Fruit fly (Drosophila melanogaster) whole organism, embryonic: Measurements from ENCODE around the gene CG6005.

Experiments used
- Ada2b ChIP-seq: fragments of 200-800 bp; sonication (Bioruptor generic); IDR thresholded peaks from 2 replicates; pipeline ENCODE4 v1.3.6; 2022; ENCODE audit warnings: missing biosample characterization, missing genetic modification characterization
- BEAF-32 ChIP-seq: fragments of 200-800 bp; sonication (Bioruptor generic); optimal IDR thresholded peaks from 3 replicates; lab custom pipeline; 2017; ENCODE audit warnings: missing biosample characterization, missing genetic modification characterization, mild to moderate bottlenecking, moderate library complexity, missing genetic modification reagents
- CG11504 ChIP-seq: fragments of 200-800 bp; sonication (Bioruptor generic); optimal IDR thresholded peaks from 3 replicates; lab custom pipeline; 2019; ENCODE audit warnings: missing biosample characterization, mild to moderate bottlenecking, missing genetic modification characterization, moderate library complexity
- CG1233 ChIP-seq: fragments of 200-800 bp; sonication (Bioruptor generic); optimal IDR thresholded peaks from 4 replicates; lab custom pipeline; 2018; ENCODE audit warnings: missing biosample characterization, mild to moderate bottlenecking, missing genetic modification characterization
- CG12391 ChIP-seq: fragments of 200-800 bp; sonication (Bioruptor generic); optimal IDR thresholded peaks from 3 replicates; lab custom pipeline; 2018; ENCODE audit warnings: missing biosample characterization, mild to moderate bottlenecking, missing genetic modification characterization, moderate library complexity
- CG13287 ChIP-seq: fragments of 200-800 bp; sonication (Bioruptor generic); IDR thresholded peaks from 2 replicates; pipeline ENCODE4 v1.3.6; 2022; ENCODE audit warnings: missing biosample characterization, missing genetic modification characterization; ENCODE audit not compliant: partially characterized antibody
- CG13424 ChIP-seq: fragments of 200-800 bp; sonication (Bioruptor generic); optimal IDR thresholded peaks from 2 replicates; lab custom pipeline; 2019; ENCODE audit warnings: missing biosample characterization, mild to moderate bottlenecking, missing genetic modification characterization, moderate library complexity
- CG14667 ChIP-seq: fragments of 200-800 bp; sonication (Bioruptor generic); IDR thresholded peaks from 2 replicates; pipeline ENCODE4 v1.3.6; 2022; ENCODE audit warnings: missing biosample characterization, missing genetic modification characterization
- CG14710 ChIP-seq: fragments of 200-800 bp; sonication (Bioruptor generic); optimal IDR thresholded peaks from 3 replicates; lab custom pipeline; 2019; ENCODE audit warnings: missing biosample characterization, mild to moderate bottlenecking, missing genetic modification characterization, moderate library complexity
- CG17359 ChIP-seq: fragments of 200-800 bp; sonication (Bioruptor generic); optimal IDR thresholded peaks from 3 replicates; lab custom pipeline; 2018; ENCODE audit warnings: missing biosample characterization, mild to moderate bottlenecking, missing genetic modification characterization, moderate library complexity
- CG2120 ChIP-seq: fragments of 200-800 bp; sonication (Bioruptor generic); optimal IDR thresholded peaks from 3 replicates; lab custom pipeline; 2016; ENCODE audit warnings: missing biosample characterization, missing genetic modification characterization
- CG2199 ChIP-seq: fragments of 200-800 bp; sonication (Bioruptor generic); IDR thresholded peaks from 3 replicates; pipeline ENCODE4 v1.3.6; 2022; ENCODE audit warnings: missing biosample characterization, missing genetic modification characterization
- CG30403 ChIP-seq: fragments of 200-800 bp; sonication (Bioruptor generic); optimal IDR thresholded peaks from 3 replicates; lab custom pipeline; 2016; ENCODE audit warnings: missing biosample characterization, missing genetic modification characterization
- CG31441 ChIP-seq: fragments of 200-800 bp; sonication (Bioruptor generic); IDR thresholded peaks from 2 replicates; pipeline ENCODE4 v1.3.6; 2022; ENCODE audit warnings: missing biosample characterization, missing genetic modification characterization
- CG32767 ChIP-seq: fragments of 200-800 bp; sonication (Bioruptor generic); IDR thresholded peaks from 2 replicates; pipeline ENCODE4 v1.3.6; 2022; ENCODE audit warnings: missing biosample characterization, missing genetic modification characterization
- CG32772 ChIP-seq: fragments of 200-800 bp; sonication (Bioruptor generic); IDR thresholded peaks from 2 replicates; pipeline ENCODE4 v1.3.6; 2022; ENCODE audit warnings: missing biosample characterization, missing genetic modification characterization
- CG4424 ChIP-seq: fragments of 200-800 bp; sonication (Bioruptor generic); optimal IDR thresholded peaks from 3 replicates; lab custom pipeline; 2016; ENCODE audit warnings: missing biosample characterization, missing genetic modification characterization
- CG5245 ChIP-seq: fragments of 200-800 bp; sonication (Bioruptor generic); optimal IDR thresholded peaks from 3 replicates; lab custom pipeline; 2016; ENCODE audit warnings: missing biosample characterization, missing genetic modification characterization
- CG6272 ChIP-seq: fragments of 200-800 bp; sonication (Bioruptor generic); IDR thresholded peaks from 2 replicates; pipeline ENCODE4 v1.3.6; 2022; ENCODE audit warnings: missing biosample characterization, missing genetic modification characterization
- CG6689 ChIP-seq: fragments of 200-800 bp; sonication (Bioruptor generic); IDR thresholded peaks from 2 replicates; pipeline ENCODE4 v1.3.6; 2022; ENCODE audit warnings: missing biosample characterization, missing genetic modification characterization
- CG8388 ChIP-seq: fragments of 200-800 bp; sonication (Bioruptor generic); optimal IDR thresholded peaks from 2 replicates; lab custom pipeline; 2019; ENCODE audit warnings: missing biosample characterization, mild to moderate bottlenecking, missing genetic modification characterization, moderate library complexity
- CG8924 ChIP-seq: fragments of 200-800 bp; optimal IDR thresholded peaks from 3 replicates; lab custom pipeline; 2019; ENCODE audit warnings: missing biosample characterization, mild to moderate bottlenecking, missing genetic modification characterization, moderate library complexity
- CG9437 ChIP-seq: fragments of 200-800 bp; sonication (Bioruptor generic); optimal IDR thresholded peaks from 2 replicates; lab custom pipeline; 2018; ENCODE audit warnings: missing biosample characterization, mild to moderate bottlenecking, missing genetic modification characterization
- CTCF ChIP-seq: fragments of 200-800 bp; sonication (Bioruptor generic); optimal IDR thresholded peaks from 2 replicates; lab custom pipeline; 2017; ENCODE audit warnings: missing biosample characterization, mild to moderate bottlenecking, missing genetic modification characterization, moderate library complexity
- Chrac-16 ChIP-seq: fragments of 200-800 bp; sonication (Bioruptor generic); optimal IDR thresholded peaks from 3 replicates; lab custom pipeline; 2016; ENCODE audit warnings: missing biosample characterization, missing genetic modification characterization
- D ChIP-seq, 2 experiments: fragments of 200-800 bp in 1 of 2; fragments of >200 bp in 1 of 2; sonication (Bioruptor generic) in 1 of 2; optimal IDR thresholded peaks; 2 replicates in 1 of 2; 3 replicates in 1 of 2; lab custom pipeline; 2017; ENCODE audit warnings: mild to moderate bottlenecking in 1 of 2, missing biosample characterization in 1 of 2, missing genetic modification characterization in 1 of 2, missing genetic modification reagents in 1 of 2
- D19A ChIP-seq: fragments of 200-800 bp; optimal IDR thresholded peaks from 3 replicates; lab custom pipeline; 2019; ENCODE audit warnings: missing biosample characterization, mild to moderate bottlenecking, missing genetic modification characterization, moderate library complexity
- Dek ChIP-seq: fragments of 200-800 bp; sonication (Bioruptor generic); optimal IDR thresholded peaks from 3 replicates; lab custom pipeline; 2019; ENCODE audit warnings: missing biosample characterization, mild to moderate bottlenecking, missing genetic modification characterization, moderate library complexity
- E2f1 ChIP-seq: fragments of 200-800 bp; sonication (Bioruptor generic); IDR thresholded peaks from 2 replicates; pipeline ENCODE4 v1.3.6; 2022; ENCODE audit warnings: missing biosample characterization, missing genetic modification characterization
- HLH3B ChIP-seq: fragments of 200-800 bp; sonication (Bioruptor generic); IDR thresholded peaks from 2 replicates; pipeline ENCODE4 v1.3.6; 2022; ENCODE audit warnings: missing biosample characterization, missing genetic modification characterization
- Hmr ChIP-seq: fragments of 200-800 bp; sonication (Bioruptor generic); optimal IDR thresholded peaks from 3 replicates; lab custom pipeline; 2017; ENCODE audit warnings: mild to moderate bottlenecking, missing biosample characterization, missing genetic modification reagents, missing genetic modification characterization
- Hr51 ChIP-seq, 2 experiments: fragments of 200-800 bp; sonication (Bioruptor generic); optimal IDR thresholded peaks; 2 replicates in 1 of 2; 3 replicates in 1 of 2; lab custom pipeline; 2016 to 2018; ENCODE audit warnings: missing biosample characterization in 2 of 2, missing genetic modification characterization in 2 of 2, mild to moderate bottlenecking in 1 of 2, moderate library complexity in 1 of 2
- Nf-YA ChIP-seq: fragments of 200-800 bp; sonication (Bioruptor generic); IDR thresholded peaks from 2 replicates; pipeline ENCODE4 v1.3.6; 2022; ENCODE audit warnings: missing biosample characterization, missing genetic modification characterization
- NfI ChIP-seq: fragments of 200-800 bp; sonication (Bioruptor generic); optimal IDR thresholded peaks from 3 replicates; lab custom pipeline; 2018; ENCODE audit warnings: missing biosample characterization, mild to moderate bottlenecking, missing genetic modification characterization, moderate library complexity
- Stat92E ChIP-seq, 3 experiments: fragments of >200 bp in 2 of 3; fragments of 200-800 bp in 1 of 3; sonication (Bioruptor generic) in 1 of 3; optimal IDR thresholded peaks; 2 replicates each; lab custom pipeline; 2017 to 2019; ENCODE audit warnings: missing biosample characterization in 3 of 3, missing genetic modification characterization in 3 of 3, mild to moderate bottlenecking in 1 of 3, moderate library complexity in 1 of 3
- Xrp1 ChIP-seq: fragments of 200-800 bp; sonication (Bioruptor generic); IDR thresholded peaks from 2 replicates; pipeline ENCODE4 v1.3.6; 2022; ENCODE audit warnings: missing biosample characterization, missing genetic modification characterization
- bab2 ChIP-seq: fragments of 200-800 bp; sonication (Bioruptor generic); optimal IDR thresholded peaks from 2 replicates; lab custom pipeline; 2016; ENCODE audit warnings: missing biosample characterization, missing genetic modification characterization
- disco-r ChIP-seq: fragments of 200-800 bp; sonication (Bioruptor generic); optimal IDR thresholded peaks from 2 replicates; lab custom pipeline; 2016; ENCODE audit warnings: missing biosample characterization, missing genetic modification characterization
- dysf ChIP-seq: fragments of 200-800 bp; sonication (Bioruptor generic); IDR thresholded peaks from 3 replicates; pipeline ENCODE4 v1.3.6; 2022; ENCODE audit warnings: missing biosample characterization, missing genetic modification characterization
- fru ChIP-seq: fragments of >200 bp; optimal IDR thresholded peaks from 2 replicates; lab custom pipeline; 2017
- kni ChIP-seq: fragments of 200-800 bp; sonication (Bioruptor generic); optimal IDR thresholded peaks from 3 replicates; lab custom pipeline; 2017; ENCODE audit warnings: mild to moderate bottlenecking, missing biosample characterization, missing genetic modification reagents, missing genetic modification characterization
- phol ChIP-seq: fragments of 200-800 bp; sonication (Bioruptor generic); optimal IDR thresholded peaks from 3 replicates; lab custom pipeline; 2018; ENCODE audit warnings: missing biosample characterization, mild to moderate bottlenecking, missing genetic modification characterization, moderate library complexity
- pita ChIP-seq: fragments of 200-800 bp; sonication (Bioruptor generic); optimal IDR thresholded peaks from 2 replicates; lab custom pipeline; 2017; ENCODE audit warnings: missing biosample characterization, mild to moderate bottlenecking, missing genetic modification characterization
- sd ChIP-seq: fragments of 200-800 bp; sonication (Bioruptor generic); optimal IDR thresholded peaks from 3 replicates; lab custom pipeline; 2018; ENCODE audit warnings: missing biosample characterization, mild to moderate bottlenecking, missing genetic modification characterization, moderate library complexity
- sens ChIP-seq: fragments of 200-800 bp; sonication (Bioruptor generic); peaks from one replicate; lab custom pipeline; 2016; ENCODE audit warnings: missing biosample characterization, missing genetic modification characterization
- sob ChIP-seq: fragments of 200-800 bp; sonication (Bioruptor generic); IDR thresholded peaks from 2 replicates; pipeline ENCODE4 v1.3.6; 2022; ENCODE audit warnings: missing biosample characterization, missing genetic modification characterization
- tap ChIP-seq: fragments of 200-800 bp; optimal IDR thresholded peaks from 3 replicates; lab custom pipeline; 2019; ENCODE audit warnings: missing biosample characterization, mild to moderate bottlenecking, missing genetic modification characterization, moderate library complexity
- tin ChIP-seq: fragments of 200-800 bp; sonication (Bioruptor generic); optimal IDR thresholded peaks from 3 replicates; lab custom pipeline; 2016; ENCODE audit warnings: missing biosample characterization, missing genetic modification characterization
- tll ChIP-seq, 2 experiments: fragments of 200-800 bp in 1 of 2; fragments of >200 bp in 1 of 2; sonication (Bioruptor generic) in 1 of 2; optimal IDR thresholded peaks; 2 replicates each; lab custom pipeline; 2017 to 2019; ENCODE audit warnings: missing biosample characterization in 2 of 2, missing genetic modification characterization in 2 of 2, mild to moderate bottlenecking in 1 of 2, moderate library complexity in 1 of 2
- vvl ChIP-seq: fragments of 200-800 bp; sonication (Bioruptor generic); IDR thresholded peaks from 2 replicates; pipeline ENCODE4 v1.3.6; 2022; ENCODE audit warnings: missing biosample characterization, missing genetic modification characterization

CG6005 gene

DNA sequence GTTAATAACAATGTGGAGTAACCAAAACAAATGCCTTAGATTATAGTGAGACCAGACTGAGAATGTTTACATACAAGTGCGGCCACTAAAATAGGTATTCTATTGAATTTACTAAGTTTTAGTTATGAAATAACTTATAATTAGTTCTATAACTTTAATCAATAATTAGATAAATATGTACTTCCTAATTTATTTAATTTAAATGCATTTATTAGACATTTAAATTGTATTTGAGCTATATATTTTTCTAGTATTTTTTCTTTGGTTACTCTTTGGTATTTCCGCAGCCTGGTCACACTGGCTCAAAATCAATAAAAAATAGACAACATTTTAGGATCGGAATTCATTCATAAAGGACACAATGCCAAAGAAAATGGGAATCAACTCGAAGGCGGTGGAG, 7.4 kb upstream of the CG6005 start, which contains the start of the genes Prp18 and CG6013 (continued):
- TF ChIP-seq CG14710 (tag; lab: Kevin White, UChicago) (peak; percentile 83), CG31441 (GFP tag; lab: Robert Waterston, UW) (peak; percentile 75), pita (GFP tag; lab: Kevin White, UChicago) (no peak), CG17359 (tag; lab: Kevin White, UChicago) (peak; percentile 54), D (optimal IDR thresholded peaks at IDR 0.05; lab: Kevin White, UChicago) (no peak), D (GFP tag; optimal IDR thresholded peaks at IDR 0.05; lab: Kevin White, UChicago) (peak; percentile 7), Hr51 (GFP tag; optimal IDR thresholded peaks at IDR 0.05; lab: Kevin White, UChicago) (peak in 1 of 2 experiments; percentile 68), CG8388 (GFP tag; lab: Kevin White, UChicago) (peak; percentile 47), D19A (tag; lab: Kevin White, UChicago) (peak; percentile 60), CG14667 (no peak), Dek (tag; lab: Kevin White, UChicago) (peak; percentile 64), sens (GFP tag; lab: Kevin White, UChicago) (peak; percentile 28), sob (GFP tag; lab: Robert Waterston, UW) (peak; percentile 38; the same call in 1 of the 2 replicates), CG5245 (GFP tag; lab: Kevin White, UChicago) (peak; percentile 4), NfI (GFP tag; lab: Kevin White, UChicago) (peak; percentile 12), Ada2b (GFP tag; lab: Robert Waterston, UW) (peak; percentile 29; the same call in 1 of the 2 replicates), sd (tag; lab: Kevin White, UChicago) (peak; percentile 89), Chrac-16 (GFP tag; lab: Kevin White, UChicago) (peak; percentile 51), Hmr (GFP tag; lab: Kevin White, UChicago) (peak; percentile 44), tap (tag; lab: Kevin White, UChicago) (peak; percentile 60), BEAF-32 (GFP tag; lab: Kevin White, UChicago) (peak; percentile 18), HLH3B (GFP tag; lab: Robert Waterston, UW) (peak; percentile 56), CG1233 (GFP tag; lab: Kevin White, UChicago) (peak; percentile 47), CG32772 (GFP tag; lab: Robert Waterston, UW) (0 out of 2 replicates have a peak, but pooled peaks have one; percentile 47), dysf (GFP tag; lab: Robert Waterston, UW) (peak; percentile 66; the same call in 2 of the 3 replicates), CG2120 (GFP tag; lab: Kevin White, UChicago) (peak; percentile 25), Nf-YA (GFP tag; lab: Robert Waterston, UW) (no peak), bab2 (GFP tag; lab: Kevin White, UChicago) (no peak), Stat92E (GFP tag; optimal IDR thresholded peaks at IDR 0.05; lab: Kevin White, UChicago) (peak in 1 of 3 experiments; percentile 40), CTCF (GFP tag; lab: Kevin White, UChicago) (no peak), CG32767 (no peak), CG6689 (GFP tag; lab: Robert Waterston, UW) (peak; percentile 32; the same call in 1 of the 2 replicates), CG8924 (tag; lab: Kevin White, UChicago) (peak; percentile 87), CG4424 (peak; percentile 53), CG12391 (peak; percentile 85), CG30403 (GFP tag; lab: Kevin White, UChicago) (peak; percentile 63), CG6272 (GFP tag; lab: Robert Waterston, UW) (no peak), Xrp1 (GFP tag; lab: Robert Waterston, UW) (peak; percentile 51; the same call in 1 of the 2 replicates), phol (tag; lab: Kevin White, UChicago) (peak; percentile 81), tll (GFP tag; optimal IDR thresholded peaks at IDR 0.05; lab: Kevin White, UChicago) (peak in 1 of 2 experiments; percentile 22), disco-r (GFP tag; lab: Kevin White, UChicago) (no peak), vvl (GFP tag; lab: Robert Waterston, UW) (peak; percentile 32; the same call in 1 of the 2 replicates), kni (no peak), CG13287 (peak; percentile 23; the same call in 1 of the 2 replicates), E2f1 (GFP tag; lab: Robert Waterston, UW) (peak; percentile 50), tin (peak; percentile 46), CG11504 (peak; percentile 81), CG2199 (GFP tag; lab: Robert Waterston, UW) (no peak), fru (lab: Kevin White, UChicago) (no peak), CG9437 (GFP tag; lab: Kevin White, UChicago) (peak; percentile 13), CG13424 (tag; lab: Kevin White, UChicago) (peak; percentile 83)
